Worm (Caenorhabditis elegans) whole organism, L4 larva: ENCODE measurements around the gene flp-3.
A peak's percentile ranks its signal among the peaks of the same experiment; 100 is the strongest.

ENCODE experiments used
- D1046.2 ChIP-seq: fragments of 200-800 bp; sonication (Bioruptor generic); IDR thresholded peaks from 2 replicates; pipeline ENCODE4 v1.3.6; 2022; ENCODE audit warnings: missing genetic modification characterization, missing compliant biosample characterization
- F10B5.3 ChIP-seq: sonication (generic microtip); optimal IDR thresholded peaks from 2 replicates; lab custom pipeline; 2016; ENCODE audit warnings: mild to moderate bottlenecking, missing genetic modification characterization, missing compliant biosample characterization
- Y48G9A.11 ChIP-seq: fragments of 200-800 bp; sonication (Bioruptor generic); IDR thresholded peaks from 2 replicates; pipeline ENCODE4 v1.3.6; 2022; ENCODE audit warnings: missing genetic modification reagents, missing genetic modification characterization, missing compliant biosample characterization
- ZK546.5 ChIP-seq, 2 experiments: sonication (generic microtip); optimal IDR thresholded peaks; 2 replicates each; lab custom pipeline; 2017; ENCODE audit warnings: missing biosample characterization in 2 of 2, missing genetic modification characterization in 2 of 2
- aha-1 ChIP-seq: fragments of 150-350 bp; peaks from one replicate; lab custom pipeline; 2014; ENCODE audit warnings: missing biosample characterization, missing genetic modification characterization
- arid-1 ChIP-seq: fragments of 200-800 bp; sonication (Bioruptor generic); conservative IDR thresholded peaks from 2 replicates; pipeline ENCODE4 v1.3.6; 2022; ENCODE audit warnings: missing genetic modification reagents, missing genetic modification characterization, missing compliant biosample characterization
- attf-4 ChIP-seq: sonication (generic microtip); optimal IDR thresholded peaks from 3 replicates; lab custom pipeline; 2017; ENCODE audit warnings: missing biosample characterization, missing genetic modification characterization
- ceh-20 ChIP-seq: fragments of 200-800 bp; sonication (Bioruptor generic); IDR thresholded peaks from 2 replicates; pipeline ENCODE4 v1.3.6; 2022; ENCODE audit warnings: missing genetic modification reagents, missing genetic modification characterization, missing compliant biosample characterization
- ceh-44 ChIP-seq: fragments of 200-800 bp; sonication (Bioruptor generic); IDR thresholded peaks from 2 replicates; pipeline ENCODE4 v1.3.6; 2022; ENCODE audit warnings: missing genetic modification reagents, missing genetic modification characterization, missing compliant biosample characterization
- ces-1 ChIP-seq: fragments of 150-350 bp; sonication (generic microtip); optimal IDR thresholded peaks from 4 replicates; lab custom pipeline; 2014; ENCODE audit warnings: missing biosample characterization, missing genetic modification reagents, missing genetic modification characterization
- cey-2 ChIP-seq: sonication (generic microtip); optimal IDR thresholded peaks from 3 replicates; lab custom pipeline; 2017; ENCODE audit warnings: missing genetic modification characterization, mild to moderate bottlenecking, missing compliant biosample characterization, antibody characterized with exemption, borderline replicate concordance; ENCODE audit not compliant: insufficient read depth
- ctbp-1 ChIP-seq: fragments of 200-800 bp; sonication (Bioruptor generic); IDR thresholded peaks from 2 replicates; pipeline ENCODE4 v1.3.6; 2022; ENCODE audit warnings: missing genetic modification reagents, missing genetic modification characterization, missing compliant biosample characterization
- daf-19 ChIP-seq: fragments of 200-800 bp; sonication (Bioruptor generic); conservative IDR thresholded peaks from 2 replicates; pipeline ENCODE4 v1.3.6; 2022; ENCODE audit warnings: missing genetic modification characterization, missing compliant biosample characterization
- dmd-6 ChIP-seq: fragments of 200-800 bp; sonication (Bioruptor generic); IDR thresholded peaks from 2 replicates; pipeline ENCODE4 v1.3.6; 2022; ENCODE audit warnings: missing genetic modification reagents, missing genetic modification characterization, missing compliant biosample characterization
- dpl-1 ChIP-seq: fragments of 150-350 bp; optimal IDR thresholded peaks from 2 replicates; lab custom pipeline; 2014; ENCODE audit warnings: missing biosample characterization, missing genetic modification reagents, missing genetic modification characterization
- gei-8 ChIP-seq: fragments of 200-800 bp; sonication (Bioruptor generic); optimal IDR thresholded peaks from 2 replicates; lab custom pipeline; 2018; ENCODE audit warnings: mild to moderate bottlenecking, missing genetic modification characterization, missing compliant biosample characterization
- hif-1 ChIP-seq, 2 experiments: sonication (generic microtip); optimal IDR thresholded peaks; 2 replicates each; lab custom pipeline; 2016 to 2017; ENCODE audit warnings: missing compliant biosample characterization in 2 of 2, missing genetic modification characterization in 2 of 2, missing genetic modification reagents in 2 of 2, missing genotype in 2 of 2, mild to moderate bottlenecking in 1 of 2
- lin-1 ChIP-seq: fragments of 200-800 bp; sonication (Bioruptor generic); IDR thresholded peaks from 2 replicates; pipeline ENCODE4 v1.3.6; 2022; ENCODE audit warnings: missing genetic modification reagents, missing genetic modification characterization, missing compliant biosample characterization
- lin-15B ChIP-seq: fragments of 150-350 bp; sonication (generic microtip); optimal IDR thresholded peaks from 3 replicates; lab custom pipeline; 2014; ENCODE audit warnings: missing biosample characterization, missing genetic modification characterization
- lin-39 ChIP-seq: fragments of 150-350 bp; optimal IDR thresholded peaks from 2 replicates; lab custom pipeline; 2014; ENCODE audit warnings: missing biosample characterization, missing genetic modification reagents, missing genetic modification characterization
- madf-5 ChIP-seq, 2 experiments: fragments of 200-800 bp; sonication (Bioruptor generic); IDR thresholded peaks; 2 replicates each; pipeline ENCODE4 v1.3.6; 2022; ENCODE audit warnings: missing compliant biosample characterization in 2 of 2, missing genetic modification characterization in 2 of 2
- mdl-1 ChIP-seq, 2 experiments: fragments of 150-350 bp in 1 of 2; sonication (generic microtip) in 1 of 2; optimal IDR thresholded peaks; 2 replicates each; lab custom pipeline; 2014 to 2017; ENCODE audit warnings: missing biosample characterization in 2 of 2, missing genetic modification characterization in 2 of 2
- mep-1 ChIP-seq: fragments of 150-350 bp; sonication (generic microtip); optimal IDR thresholded peaks from 3 replicates; lab custom pipeline; 2014; ENCODE audit warnings: missing biosample characterization, missing genetic modification characterization
- mes-2 ChIP-seq: sonication (generic microtip); optimal IDR thresholded peaks from 2 replicates; lab custom pipeline; 2016; ENCODE audit warnings: missing genotype, mild to moderate bottlenecking, missing genetic modification characterization, missing compliant biosample characterization; ENCODE audit not compliant: poor library complexity, severe bottlenecking
- nhr-11 ChIP-seq: fragments of 150-350 bp; optimal IDR thresholded peaks from 2 replicates; lab custom pipeline; 2014; ENCODE audit warnings: missing biosample characterization, missing genetic modification characterization
- nhr-6 ChIP-seq: fragments of 150-350 bp; optimal IDR thresholded peaks from 2 replicates; lab custom pipeline; 2014; ENCODE audit warnings: missing biosample characterization, missing genetic modification characterization
- nhr-76 ChIP-seq: fragments of 150-350 bp; optimal IDR thresholded peaks from 2 replicates; lab custom pipeline; 2014; ENCODE audit warnings: missing biosample characterization, missing genetic modification characterization
- nhr-77 ChIP-seq: fragments of 150-350 bp; optimal IDR thresholded peaks from 2 replicates; lab custom pipeline; 2014; ENCODE audit warnings: missing biosample characterization, missing genetic modification characterization
- saeg-2 ChIP-seq: fragments of 200-800 bp; sonication (Bioruptor generic); IDR thresholded peaks from 2 replicates; pipeline ENCODE4 v1.3.6; 2022; ENCODE audit warnings: missing genetic modification reagents, missing genetic modification characterization, missing compliant biosample characterization
- set-16 ChIP-seq: fragments of 200-800 bp; sonication (Bioruptor generic); IDR thresholded peaks from 2 replicates; pipeline ENCODE4 v1.3.6; 2022; ENCODE audit warnings: missing genetic modification reagents, missing genetic modification characterization, missing compliant biosample characterization
- snpc-1.2 ChIP-seq: fragments of 200-800 bp; sonication (Bioruptor generic); IDR thresholded peaks from 2 replicates; pipeline ENCODE4 v1.3.6; 2022; ENCODE audit warnings: missing genetic modification reagents, missing genetic modification characterization, missing compliant biosample characterization
- tag-97 ChIP-seq: fragments of 200-800 bp; sonication (Bioruptor generic); IDR thresholded peaks from 2 replicates; pipeline ENCODE4 v1.3.6; 2022; ENCODE audit warnings: missing genetic modification characterization, missing compliant biosample characterization
- unc-62 ChIP-seq, 3 experiments: fragments of 150-350 bp in 1 of 3; sonication (generic microtip); optimal IDR thresholded peaks in 2 of 3; peaks in 1 of 3; 1 replicate in 1 of 3; 2 replicates in 2 of 3; lab custom pipeline; 2014 to 2017; ENCODE audit warnings: missing biosample characterization in 3 of 3, missing genetic modification characterization in 3 of 3, missing genetic modification reagents in 3 of 3, missing genotype in 1 of 3
- vab-7 ChIP-seq: fragments of 200-800 bp; sonication (Bioruptor generic); IDR thresholded peaks from 2 replicates; pipeline ENCODE4 v1.3.6; 2022; ENCODE audit warnings: missing genetic modification reagents, missing genetic modification characterization, missing compliant biosample characterization
- zfp-2 ChIP-seq: sonication (generic microtip); optimal IDR thresholded peaks from 2 replicates; lab custom pipeline; 2016; ENCODE audit warnings: mild to moderate bottlenecking, missing genetic modification characterization, missing compliant biosample characterization
- zfp-3 ChIP-seq: fragments of 200-800 bp; sonication (Bioruptor generic); conservative IDR thresholded peaks from 2 replicates; pipeline ENCODE4 v1.3.6; 2022; ENCODE audit warnings: missing genetic modification reagents, missing genetic modification characterization, missing compliant biosample characterization
- zip-2 ChIP-seq: fragments of 150-350 bp; optimal IDR thresholded peaks from 2 replicates; lab custom pipeline; 2014; ENCODE audit warnings: missing biosample characterization, missing genetic modification characterization

Gene flp-3

DNA sequence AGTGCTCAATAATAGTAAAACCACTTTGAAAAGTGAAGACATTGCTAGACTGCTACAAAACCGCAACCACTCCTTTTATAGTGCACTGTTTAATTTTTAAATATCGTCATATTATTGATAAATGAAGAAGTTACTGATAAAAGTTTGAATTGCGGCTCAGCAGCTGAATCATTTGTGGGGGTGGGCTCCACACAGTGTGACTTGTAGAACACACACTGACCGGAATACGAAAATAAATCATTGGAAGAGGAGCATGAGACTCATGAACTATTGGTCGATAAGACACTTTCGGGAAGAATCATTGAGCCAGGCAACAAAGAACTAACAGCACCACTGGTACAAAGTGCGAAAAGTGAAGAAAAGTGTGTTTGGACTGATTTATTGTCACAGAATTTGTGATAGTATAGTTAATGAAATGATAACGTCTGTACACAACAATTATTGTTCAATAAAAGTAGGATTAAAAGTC is 49.2 kb upstream of the flp-3 start, which contains the start of gene oac-14 (continued):
- TF ChIP-seq nhr-11 (tag; lab: Kevin White, UChicago) (peak; percentile 42), ces-1 (GFP tag; lab: Kevin White, UChicago) (no peak), attf-4 (tag; lab: Kevin White, UChicago) (no peak), tag-97 (GFP tag; lab: Robert Waterston, UW) (no peak), snpc-1.2 (GFP tag; lab: Robert Waterston, UW) (no peak), madf-5 (GFP tag; IDR thresholded peaks at IDR 0.05; lab: Robert Waterston, UW) (no peak), nhr-77 (tag; lab: Kevin White, UChicago) (peak; percentile 87), dpl-1 (GFP tag; lab: Kevin White, UChicago) (no peak), Y48G9A.11 (GFP tag; lab: Robert Waterston, UW) (no peak), mep-1 (tag; lab: Kevin White, UChicago) (peak; percentile 34), ctbp-1 (GFP tag; lab: Robert Waterston, UW) (no peak), zip-2 (tag; lab: Kevin White, UChicago) (peak; percentile 38), mdl-1 (tag; optimal IDR thresholded peaks at IDR 0.05; lab: Kevin White, UChicago) (peak in 1 of 2 experiments; percentile 50), ceh-20 (GFP tag; lab: Robert Waterston, UW) (peak; percentile 82)

DNA sequence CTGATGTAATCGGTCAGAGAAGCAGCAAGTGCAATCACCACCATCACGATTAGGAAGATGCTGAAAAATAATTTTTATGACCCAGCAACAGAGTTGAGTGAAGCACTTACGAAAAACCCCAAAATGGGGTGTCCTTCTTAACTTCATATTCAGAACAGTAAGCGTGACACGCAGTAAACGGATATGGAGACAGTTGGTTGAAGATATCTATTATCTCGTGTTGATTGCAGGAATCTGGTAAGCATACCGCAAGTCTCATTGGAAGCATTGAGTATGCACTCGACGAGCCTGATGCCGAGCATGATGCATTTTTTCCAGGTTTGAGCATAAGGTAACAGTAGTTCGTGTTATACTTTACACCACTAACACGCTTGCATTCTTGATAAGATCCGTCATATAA is 48.5 kb upstream of the flp-3 start:
- TF ChIP-seq zip-2 (tag; lab: Kevin White, UChicago) (no peak), zfp-3 (GFP tag; lab: Robert Waterston, UW) (0 out of 2 replicates have a peak, but pooled peaks have one; percentile 49), cey-2 (no peak), nhr-11 (tag; lab: Kevin White, UChicago) (no peak), hif-1 (tag; optimal IDR thresholded peaks at IDR 0.05; lab: Kevin White, UChicago) (no peak), nhr-77 (tag; lab: Kevin White, UChicago) (no peak), ZK546.5 (tag; optimal IDR thresholded peaks at IDR 0.05; lab: Kevin White, UChicago) (no peak), lin-15B (tag; lab: Kevin White, UChicago) (no peak), D1046.2 (GFP tag; lab: Robert Waterston, UW) (no peak), nhr-6 (no peak), lin-1 (GFP tag; lab: Robert Waterston, UW) (no peak), mes-2 (tag; lab: Kevin White, UChicago) (no peak), attf-4 (tag; lab: Kevin White, UChicago) (no peak), saeg-2 (GFP tag; lab: Robert Waterston, UW) (no peak), tag-97 (GFP tag; lab: Robert Waterston, UW) (0 out of 2 replicates have a peak, but pooled peaks have one; percentile 55), unc-62 (GFP tag; optimal IDR thresholded peaks at IDR 0.05 in 1 of 2; lab: Kevin White, UChicago) (peak in 1 of 2 experiments; percentile 45), unc-62 (tag; optimal IDR thresholded peaks at IDR 0.05; lab: Kevin White, UChicago) (no peak), zfp-2 (no peak), Y48G9A.11 (GFP tag; lab: Robert Waterston, UW) (no peak), mep-1 (tag; lab: Kevin White, UChicago) (no peak), ceh-44 (GFP tag; lab: Robert Waterston, UW) (no peak), F10B5.3 (tag; lab: Kevin White, UChicago) (no peak), daf-19 (no peak), gei-8 (GFP tag; lab: Kevin White, UChicago) (no peak), set-16 (GFP tag; lab: Robert Waterston, UW) (no peak), nhr-76 (tag; lab: Kevin White, UChicago) (no peak), vab-7 (no peak), lin-39 (tag; lab: Kevin White, UChicago) (no peak), dmd-6 (no peak), aha-1 (tag; lab: Kevin White, UChicago) (peak; percentile 91), arid-1 (no peak)
